Worm (Caenorhabditis elegans): ENCODE results near the gene nlp-67.

nlp-67 gene

ce11 chrX:16209660-16210059, 25.5 kb downstream of the nlp-67 start:
- TF ChIP-seq hlh-30 (tag; optimal IDR thresholded peaks at IDR 0.05; ENCODE audit: insufficient read depth) = peak; percentile 74
- TF ChIP-seq unc-86 (tag; optimal IDR thresholded peaks at IDR 0.05) = peak; percentile 80
- no peak for TF ChIP-seq odd-2 (tag; optimal IDR thresholded peaks at IDR 0.05)
- TF ChIP-seq ceh-48 (tag; optimal IDR thresholded peaks at IDR 0.05) = peak; percentile 68
- TF ChIP-seq T23F11.4 (GFP tag; optimal IDR thresholded peaks at IDR 0.05) = peak; percentile 82
- no peak for TF ChIP-seq nhr-11 (tag; optimal IDR thresholded peaks at IDR 0.05)
- TF ChIP-seq npax-4 (tag; optimal IDR thresholded peaks at IDR 0.05) = peak; percentile 52
- peak; percentile 13 for TF ChIP-seq ets-4 (tag; optimal IDR thresholded peaks at IDR 0.05)
- TF ChIP-seq che-1 (tag; optimal IDR thresholded peaks at IDR 0.05) = peak; percentile 82
- TF ChIP-seq rnt-1 (tag; optimal IDR thresholded peaks at IDR 0.05) = peak; percentile 65
- TF ChIP-seq unc-3 (GFP tag; conservative IDR thresholded peaks at IDR 0.05) = peak; percentile 88
- peak; percentile 14 for TF ChIP-seq unc-3 (tag; optimal IDR thresholded peaks at IDR 0.05)
- TF ChIP-seq ceh-19 (GFP tag; optimal IDR thresholded peaks at IDR 0.05) = peak; percentile 89
- TF ChIP-seq F13H6.1 (tag; optimal IDR thresholded peaks at IDR 0.05) = peak; percentile 76
- peak; percentile 87 for TF ChIP-seq ceh-30 (tag; optimal IDR thresholded peaks at IDR 0.05)
- peak; percentile 87 for TF ChIP-seq hlh-6 (tag; optimal IDR thresholded peaks at IDR 0.05)
- peak; percentile 61 for TF ChIP-seq ceh-14 (tag; optimal IDR thresholded peaks at IDR 0.05)
- peak; percentile 54 for TF ChIP-seq hlh-8 (tag; optimal IDR thresholded peaks at IDR 0.05)
- peak; percentile 77 for TF ChIP-seq fax-1 (tag; optimal IDR thresholded peaks at IDR 0.05)
- TF ChIP-seq ceh-9 (tag; optimal IDR thresholded peaks at IDR 0.05) = peak; percentile 63
- peak; percentile 86 for TF ChIP-seq ref-2 (tag; optimal IDR thresholded peaks at IDR 0.05)
- TF ChIP-seq Y22D7AL.16 (tag; optimal IDR thresholded peaks at IDR 0.05) = peak; percentile 79
- peak; percentile 80 for TF ChIP-seq tbx-2 (tag; optimal IDR thresholded peaks at IDR 0.05)
- peak; percentile 69 for TF ChIP-seq K02D7.2 (tag; optimal IDR thresholded peaks at IDR 0.05)
- TF ChIP-seq ama-1 (optimal IDR thresholded peaks at IDR 0.05) = no peak
- peak; percentile 84 for TF ChIP-seq C08G9.2 (tag; optimal IDR thresholded peaks at IDR 0.05)
- TF ChIP-seq pros-1 (tag; optimal IDR thresholded peaks at IDR 0.05) = no peak
- peak; percentile 84 for TF ChIP-seq pha-2 (tag; optimal IDR thresholded peaks at IDR 0.05)
- no peak for TF ChIP-seq ceh-22 (tag; optimal IDR thresholded peaks at IDR 0.05)
- peak; percentile 85 for TF ChIP-seq gmeb-2 (tag; optimal IDR thresholded peaks at IDR 0.05)
- peak; percentile 36 for TF ChIP-seq lim-6 (tag; optimal IDR thresholded peaks at IDR 0.05)
- TF ChIP-seq pqm-1 (tag; optimal IDR thresholded peaks at IDR 0.05) = peak; percentile 67
- TF ChIP-seq sox-4 (tag; optimal IDR thresholded peaks at IDR 0.05) = peak; percentile 83
- peak; percentile 18 for TF ChIP-seq pax-1 (tag; optimal IDR thresholded peaks at IDR 0.05)
- peak; percentile 72 for TF ChIP-seq ceh-2 (tag; optimal IDR thresholded peaks at IDR 0.05)
- TF ChIP-seq tbx-7 (tag; optimal IDR thresholded peaks at IDR 0.05) = peak; percentile 49
- TF ChIP-seq zip-5 (tag; optimal IDR thresholded peaks at IDR 0.05) = peak; percentile 28
- TF ChIP-seq ceh-34 (tag; optimal IDR thresholded peaks at IDR 0.05) = peak; percentile 73
- peak; percentile 98 for TF ChIP-seq sdc-2 (tag; optimal IDR thresholded peaks at IDR 0.05)
- peak; percentile 20 for TF ChIP-seq pag-3 (tag; optimal IDR thresholded peaks at IDR 0.05; ENCODE audit: borderline replicate concordance)
- TF ChIP-seq unc-42 (tag; optimal IDR thresholded peaks at IDR 0.05) = peak; percentile 45
- peak; percentile 71 for TF ChIP-seq fkh-10 (GFP tag; optimal IDR thresholded peaks at IDR 0.05)
- TF ChIP-seq hlh-15 (tag; optimal IDR thresholded peaks at IDR 0.05) = peak; percentile 61
- TF ChIP-seq nhr-232 (tag; optimal IDR thresholded peaks at IDR 0.05) = peak; percentile 75
- peak; percentile 71 for TF ChIP-seq fkh-6 (tag; optimal IDR thresholded peaks at IDR 0.05)
- TF ChIP-seq ceh-31 (tag; optimal IDR thresholded peaks at IDR 0.05) = peak; percentile 81
- TF ChIP-seq ceh-24 (tag; optimal IDR thresholded peaks at IDR 0.05) = peak; percentile 48
- peak; percentile 65 for TF ChIP-seq lin-11 (tag; optimal IDR thresholded peaks at IDR 0.05)
- peak; percentile 77 for TF ChIP-seq C38D4.7 (GFP tag; optimal IDR thresholded peaks at IDR 0.05)
- TF ChIP-seq K09A11.1 (tag; optimal IDR thresholded peaks at IDR 0.05; ENCODE audit: insufficient read depth) = peak; percentile 78
- TF ChIP-seq pat-9 (tag; optimal IDR thresholded peaks at IDR 0.05) = peak; percentile 82
- peak; percentile 75 for TF ChIP-seq ztf-16 (tag; optimal IDR thresholded peaks at IDR 0.05)
- peak; percentile 48 for TF ChIP-seq eyg-1 (tag; optimal IDR thresholded peaks at IDR 0.05)
- peak; percentile 81 for TF ChIP-seq sox-2 (GFP tag; IDR thresholded peaks at IDR 0.05)
